Worm (Caenorhabditis elegans) whole organism, mixed stage, embryonic: ENCODE measurements around the gene W08G11.1.

ENCODE experiments used
- lin-13 ChIP-seq: fragments of 150-350 bp; optimal IDR thresholded peaks from 2 replicates; lab custom pipeline; 2014; ENCODE audit warnings: missing biosample characterization, missing genetic modification characterization
- unc-39 ChIP-seq: fragments of 150-350 bp; optimal IDR thresholded peaks from 2 replicates; lab custom pipeline; 2014; ENCODE audit warnings: missing biosample characterization, missing genetic modification characterization
- unc-62 ChIP-seq: fragments of 150-350 bp; optimal IDR thresholded peaks from 2 replicates; lab custom pipeline; 2014; ENCODE audit warnings: missing biosample characterization, missing genetic modification reagents, missing genetic modification characterization

DNA sequence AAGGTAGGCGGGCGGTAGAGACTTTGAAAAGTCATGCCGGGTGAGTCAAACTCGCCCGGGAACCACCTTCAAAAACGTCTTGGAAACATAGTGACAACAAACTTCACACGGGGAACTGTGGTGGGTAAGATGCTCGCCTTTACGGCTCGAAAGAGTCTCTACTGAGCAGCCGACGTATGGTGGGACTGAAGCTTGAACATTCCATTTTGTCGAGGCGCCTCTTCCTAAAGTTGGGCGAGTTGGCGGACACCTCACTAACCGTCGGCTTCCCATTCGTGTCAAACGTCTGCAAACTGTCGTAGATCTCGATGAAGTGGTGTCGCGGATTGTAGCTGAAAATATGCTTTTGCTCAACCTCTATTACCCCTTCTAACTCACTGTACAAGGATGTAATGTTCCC is 36.1 kb downstream of the W08G11.1 start:
- TF ChIP-seq lin-13 (tag; lab: Kevin White, UChicago) (no peak), unc-39 (tag; lab: Kevin White, UChicago) (no peak), unc-62 (no peak)
